Worm (Caenorhabditis elegans): ENCODE results near the gene F21C10.3.
A peak's percentile ranks its signal among the peaks of the same experiment; 100 is the strongest.

F21C10.3 gene

ce11 chrV:9162118-9162729 lies 34.4 kb downstream of the F21C10.3 start:
- TF ChIP-seq C34F6.9 (tag; optimal IDR thresholded peaks at IDR 0.05), result no peak
- no peak for TF ChIP-seq Y55F3AM.14 (GFP tag; optimal IDR thresholded peaks at IDR 0.05)
- no peak for TF ChIP-seq nhr-6 (tag; optimal IDR thresholded peaks at IDR 0.05)
- no peak for TF ChIP-seq crh-2 (tag; optimal IDR thresholded peaks at IDR 0.05)

- TF ChIP-seq blmp-1 (tag; optimal IDR thresholded peaks at IDR 0.05; ENCODE audit: insufficient read depth) (peak; percentile 62), gmeb-1 (tag; optimal IDR thresholded peaks at IDR 0.05) (no peak)
Observed at ce11 chrV:9162955-9163468, 35.1 kb downstream of the F21C10.3 start, which contains the start of gene col-145. TSS of gene col-145 (minus strand) at chrV:9163005.

- TF ChIP-seq crh-2 (tag; optimal IDR thresholded peaks at IDR 0.05), result peak; percentile 23
- TF ChIP-seq nhr-237 (tag; optimal IDR thresholded peaks at IDR 0.05), result no peak
- no peak for TF ChIP-seq C34F6.9 (tag; optimal IDR thresholded peaks at IDR 0.05)
- no peak for TF ChIP-seq zag-1 (tag; optimal IDR thresholded peaks at IDR 0.05)
- TF ChIP-seq elt-1 (tag; optimal IDR thresholded peaks at IDR 0.05), result no peak
- TF ChIP-seq ceh-16 (tag; optimal IDR thresholded peaks at IDR 0.05), result no peak
- no peak for TF ChIP-seq ztf-1 (GFP tag; conservative IDR thresholded peaks at IDR 0.05)
- no peak for TF ChIP-seq aly-2 (tag; optimal IDR thresholded peaks at IDR 0.05)
- no peak for TF ChIP-seq unc-39 (tag; optimal IDR thresholded peaks at IDR 0.05)
- no peak for TF ChIP-seq lin-11 (tag; optimal IDR thresholded peaks at IDR 0.05)
- no peak for TF ChIP-seq nhr-11 (tag; optimal IDR thresholded peaks at IDR 0.05)
- no peak for TF ChIP-seq snpc-4 (tag; optimal IDR thresholded peaks at IDR 0.05)
- TF ChIP-seq skn-1 (tag; optimal IDR thresholded peaks at IDR 0.05), result no peak
- TF ChIP-seq nhr-10 (tag; optimal IDR thresholded peaks at IDR 0.05), result no peak
- TF ChIP-seq lin-39 (tag; optimal IDR thresholded peaks at IDR 0.05), result no peak
- TF ChIP-seq egl-27 (tag; optimal IDR thresholded peaks at IDR 0.05), result no peak
- no peak for TF ChIP-seq mdl-1 (tag; optimal IDR thresholded peaks at IDR 0.05)
- no peak for TF ChIP-seq nhr-77 (tag; optimal IDR thresholded peaks at IDR 0.05)
- peak; percentile 0 for TF ChIP-seq blmp-1 (tag; optimal IDR thresholded peaks at IDR 0.05; ENCODE audit: insufficient read depth)
- peak; percentile 91 for TF ChIP-seq nhr-25 (tag; optimal IDR thresholded peaks at IDR 0.05)
- no peak for TF ChIP-seq Y55F3AM.14 (GFP tag; optimal IDR thresholded peaks at IDR 0.05)
- TF ChIP-seq mab-5 (tag; optimal IDR thresholded peaks at IDR 0.05), result no peak
- peak; percentile 17 for TF ChIP-seq lin-13 (GFP tag; optimal IDR thresholded peaks at IDR 0.05)
- peak; percentile 93 for TF ChIP-seq ama-1 (optimal IDR thresholded peaks at IDR 0.05)
- no peak for TF ChIP-seq elt-3 (tag; optimal IDR thresholded peaks at IDR 0.05)
- no peak for TF ChIP-seq F13H6.1 (tag; optimal IDR thresholded peaks at IDR 0.05)
- TF ChIP-seq alr-1 (tag; optimal IDR thresholded peaks at IDR 0.05), result no peak
- peak; percentile 14 for TF ChIP-seq sma-3 (GFP tag; optimal IDR thresholded peaks at IDR 0.05)
- TF ChIP-seq R02D3.7 (tag; optimal IDR thresholded peaks at IDR 0.05), result no peak
- no peak for TF ChIP-seq sma-9 (GFP tag; optimal IDR thresholded peaks at IDR 0.05)
- no peak for TF ChIP-seq sma-9 (tag; optimal IDR thresholded peaks at IDR 0.05)
- TF ChIP-seq ztf-4 (tag; optimal IDR thresholded peaks at IDR 0.05), result peak; percentile 6
- no peak for TF ChIP-seq ceh-82 (tag; optimal IDR thresholded peaks at IDR 0.05)
- TF ChIP-seq lsy-2 (tag; optimal IDR thresholded peaks at IDR 0.05), result no peak
- TF ChIP-seq nhr-21 (tag; optimal IDR thresholded peaks at IDR 0.05), result peak; percentile 28
- no peak for TF ChIP-seq nhr-129 (tag; optimal IDR thresholded peaks at IDR 0.05)
Observed at ce11 chrV:9163897-9164296, 36.0 kb downstream of the F21C10.3 start.

- TF ChIP-seq blmp-1 (tag; optimal IDR thresholded peaks at IDR 0.05; ENCODE audit: insufficient read depth) (peak; percentile 5), crh-2 (tag; optimal IDR thresholded peaks at IDR 0.05) (peak; percentile 47), Y55F3AM.14 (GFP tag; optimal IDR thresholded peaks at IDR 0.05) (no peak), sma-3 (GFP tag; optimal IDR thresholded peaks at IDR 0.05) (peak; percentile 32), ama-1 (optimal IDR thresholded peaks at IDR 0.05) (peak; percentile 91), mbf-1 (tag; optimal IDR thresholded peaks at IDR 0.05) (no peak), sma-9 (GFP tag; optimal IDR thresholded peaks at IDR 0.05) (peak; percentile 39), sma-9 (tag; optimal IDR thresholded peaks at IDR 0.05) (no peak), nhr-237 (tag; optimal IDR thresholded peaks at IDR 0.05) (no peak), nhr-25 (tag; optimal IDR thresholded peaks at IDR 0.05) (peak; percentile 44), ceh-16 (tag; optimal IDR thresholded peaks at IDR 0.05) (peak; percentile 31), egl-27 (tag; optimal IDR thresholded peaks at IDR 0.05) (peak; percentile 19), nhr-12 (tag; optimal IDR thresholded peaks at IDR 0.05) (no peak), nhr-21 (tag; optimal IDR thresholded peaks at IDR 0.05) (no peak), fos-1 (tag; optimal IDR thresholded peaks at IDR 0.05) (peak; percentile 3), mab-5 (tag; optimal IDR thresholded peaks at IDR 0.05) (no peak)
Observed at ce11 chrV:9165073-9165699, 37.3 kb downstream of the F21C10.3 start, which contains the start of gene col-10. TSS of gene col-10 (minus strand) at chrV:9165307.

Measured in whole organism, L2 larva.